Worm (Caenorhabditis elegans) whole organism, mixed stage, embryonic: Measurements from ENCODE around the gene F22B5.5.

Experiments used
- M03D4.4 ChIP-seq: sonication (generic microtip); optimal IDR thresholded peaks from 2 replicates; lab custom pipeline; 2017; ENCODE audit warnings: mild to moderate bottlenecking, missing genetic modification characterization, missing compliant biosample characterization
- bed-3 ChIP-seq: fragments of 200-800 bp; sonication (Bioruptor generic); optimal IDR thresholded peaks from 3 replicates; lab custom pipeline; 2018; ENCODE audit warnings: mild to moderate bottlenecking, missing genetic modification characterization, moderate library complexity, missing compliant biosample characterization
- blmp-1 ChIP-seq: fragments of 150-350 bp; optimal IDR thresholded peaks from 2 replicates; lab custom pipeline; 2014; ENCODE audit warnings: missing biosample characterization, missing genetic modification characterization
- ceh-39 ChIP-seq: fragments of 150-350 bp; optimal IDR thresholded peaks from 2 replicates; lab custom pipeline; 2014; ENCODE audit warnings: missing biosample characterization, missing genetic modification characterization
- ceh-43 ChIP-seq: fragments of 200-800 bp; sonication (Bioruptor generic); optimal IDR thresholded peaks from 2 replicates; lab custom pipeline; 2018; ENCODE audit warnings: mild to moderate bottlenecking, missing genetic modification characterization, moderate library complexity, missing compliant biosample characterization
- ceh-83 ChIP-seq: fragments of 200-800 bp; sonication (Bioruptor generic); optimal IDR thresholded peaks from 2 replicates; lab custom pipeline; 2018; ENCODE audit warnings: mild to moderate bottlenecking, missing genetic modification characterization, missing compliant biosample characterization
- ces-1 ChIP-seq: fragments of 150-350 bp; optimal IDR thresholded peaks from 2 replicates; lab custom pipeline; 2014; ENCODE audit warnings: missing biosample characterization, missing genetic modification reagents, missing genetic modification characterization
- cnd-1 ChIP-seq: fragments of 200-800 bp; sonication (Bioruptor generic); optimal IDR thresholded peaks from 2 replicates; lab custom pipeline; 2018; ENCODE audit warnings: mild to moderate bottlenecking, missing genetic modification characterization, missing compliant biosample characterization
- drap-1 ChIP-seq: fragments of 200-800 bp; sonication (Bioruptor generic); optimal IDR thresholded peaks from 3 replicates; lab custom pipeline; 2018; ENCODE audit warnings: mild to moderate bottlenecking, missing genetic modification characterization, missing compliant biosample characterization
- elt-1 ChIP-seq: sonication (generic microtip); optimal IDR thresholded peaks from 2 replicates; lab custom pipeline; 2017; ENCODE audit warnings: missing genetic modification characterization, mild to moderate bottlenecking, missing compliant biosample characterization, antibody characterized with exemption, moderate library complexity, borderline replicate concordance; ENCODE audit not compliant: insufficient read depth
- flh-1 ChIP-seq: fragments of 200-800 bp; sonication (Bioruptor generic); optimal IDR thresholded peaks from 2 replicates; lab custom pipeline; 2018; ENCODE audit warnings: mild to moderate bottlenecking, missing genetic modification characterization, moderate library complexity, missing compliant biosample characterization
- ham-2 ChIP-seq: fragments of 200-800 bp; sonication (Bioruptor generic); optimal IDR thresholded peaks from 2 replicates; lab custom pipeline; 2018; ENCODE audit warnings: mild to moderate bottlenecking, missing genetic modification characterization, missing compliant biosample characterization
- hlh-1 ChIP-seq: fragments of 150-350 bp; optimal IDR thresholded peaks from 2 replicates; lab custom pipeline; 2014; ENCODE audit warnings: missing biosample characterization, missing genetic modification reagents, missing genetic modification characterization
- lin-32 ChIP-seq: fragments of 200-800 bp; sonication (Bioruptor generic); optimal IDR thresholded peaks from 2 replicates; lab custom pipeline; 2018; ENCODE audit warnings: mild to moderate bottlenecking, missing genetic modification characterization, missing compliant biosample characterization
- lsy-2 ChIP-seq: fragments of 150-350 bp; optimal IDR thresholded peaks from 2 replicates; lab custom pipeline; 2014; ENCODE audit warnings: missing biosample characterization, missing genetic modification characterization
- mab-5 ChIP-seq: fragments of 150-350 bp; optimal IDR thresholded peaks from 2 replicates; lab custom pipeline; 2014; ENCODE audit warnings: missing biosample characterization, missing genetic modification characterization
- mep-1 ChIP-seq: fragments of 150-350 bp; optimal IDR thresholded peaks from 2 replicates; lab custom pipeline; 2017; ENCODE audit warnings: missing biosample characterization, missing genetic modification reagents, missing genetic modification characterization, inconsistent platforms
- mls-2 ChIP-seq: sonication (generic microtip); optimal IDR thresholded peaks from 2 replicates; lab custom pipeline; 2016; ENCODE audit warnings: mild to moderate bottlenecking, missing genetic modification characterization, moderate library complexity, missing compliant biosample characterization
- nhr-12 ChIP-seq: fragments of 150-350 bp; optimal IDR thresholded peaks from 2 replicates; lab custom pipeline; 2014; ENCODE audit warnings: missing biosample characterization, missing genetic modification characterization
- nhr-2 ChIP-seq: fragments of 150-350 bp; optimal IDR thresholded peaks from 2 replicates; lab custom pipeline; 2014; ENCODE audit warnings: missing biosample characterization, missing genetic modification characterization
- nhr-237 ChIP-seq: fragments of 150-350 bp; optimal IDR thresholded peaks from 2 replicates; lab custom pipeline; 2014; ENCODE audit warnings: missing biosample characterization, missing genetic modification characterization
- nhr-28 ChIP-seq: fragments of 150-350 bp; optimal IDR thresholded peaks from 2 replicates; lab custom pipeline; 2014; ENCODE audit warnings: missing biosample characterization, missing genetic modification characterization
- nhr-76 ChIP-seq: sonication (generic microtip); optimal IDR thresholded peaks from 2 replicates; lab custom pipeline; 2017; ENCODE audit warnings: missing biosample characterization, missing genetic modification characterization
- snpc-4 ChIP-seq: fragments of 150-350 bp; optimal IDR thresholded peaks from 2 replicates; lab custom pipeline; 2014; ENCODE audit warnings: missing biosample characterization, missing genetic modification characterization
- sptf-1 ChIP-seq: sonication (generic microtip); optimal IDR thresholded peaks from 2 replicates; lab custom pipeline; 2017; ENCODE audit warnings: mild to moderate bottlenecking, missing genetic modification characterization, moderate library complexity, missing compliant biosample characterization
- tbx-8 ChIP-seq: fragments of 200-800 bp; sonication (Bioruptor generic); optimal IDR thresholded peaks from 2 replicates; lab custom pipeline; 2018; ENCODE audit warnings: mild to moderate bottlenecking, missing genetic modification characterization, moderate library complexity, missing compliant biosample characterization
- unc-120 ChIP-seq: sonication (generic microtip); optimal IDR thresholded peaks from 2 replicates; lab custom pipeline; 2017; ENCODE audit warnings: missing genetic modification characterization, missing compliant biosample characterization; ENCODE audit not compliant: poor library complexity, severe bottlenecking
- unc-39 ChIP-seq: fragments of 150-350 bp; optimal IDR thresholded peaks from 2 replicates; lab custom pipeline; 2014; ENCODE audit warnings: missing biosample characterization, missing genetic modification characterization
- unc-62 ChIP-seq: fragments of 150-350 bp; optimal IDR thresholded peaks from 2 replicates; lab custom pipeline; 2014; ENCODE audit warnings: missing biosample characterization, missing genetic modification reagents, missing genetic modification characterization
- zip-8 ChIP-seq: fragments of 150-350 bp; optimal IDR thresholded peaks from 2 replicates; lab custom pipeline; 2014; ENCODE audit warnings: missing biosample characterization, missing genetic modification characterization

Gene F22B5.5

ce11 chrII:8454513-8454912 lies at the start of gene F22B5.5:
Gene F22B5.5, minus strand, starts transcription at chrII:8454613.
- TF ChIP-seq sptf-1 (tag; lab: Kevin White, UChicago) (no peak), elt-1 (tag; lab: Kevin White, UChicago) (no peak), nhr-237 (no peak)

DNA sequence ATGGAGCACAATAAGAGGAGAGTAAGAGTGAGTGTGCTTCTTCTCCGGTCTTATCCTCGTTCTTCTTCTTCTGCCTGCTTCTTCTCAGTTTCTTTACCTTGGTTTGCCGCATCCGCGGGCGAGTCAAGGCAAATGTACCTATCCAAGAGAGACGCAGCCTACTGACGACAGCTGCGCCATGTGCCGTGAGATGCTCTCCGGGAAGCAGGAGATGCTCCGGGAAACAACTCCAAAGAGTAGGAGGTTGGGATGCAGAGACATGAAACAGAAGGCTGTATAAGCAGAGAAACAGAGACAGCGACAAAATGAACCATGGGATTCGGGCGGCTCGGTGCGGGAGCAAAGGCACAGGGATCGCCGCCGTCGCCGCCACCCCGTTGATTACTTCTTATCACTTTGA lies 44.6 kb upstream of the F22B5.5 start:
- peak; percentile 100 for TF ChIP-seq hlh-1 (tag; lab: Kevin White, UChicago)
- TF ChIP-seq unc-62 (GFP tag; lab: Kevin White, UChicago), result peak; percentile 66
- TF ChIP-seq M03D4.4 (tag; lab: Kevin White, UChicago), result peak; percentile 25
- no peak for TF ChIP-seq ceh-83 (GFP tag; lab: Kevin White, UChicago)
- no peak for TF ChIP-seq mep-1
- peak; percentile 95 for TF ChIP-seq unc-120 (tag; lab: Kevin White, UChicago)
- no peak for TF ChIP-seq cnd-1 (tag; lab: Kevin White, UChicago)
- TF ChIP-seq, all 35 proteins: peak for 4

ce11 chrII:8498173-8498572 lies 43.8 kb upstream of the F22B5.5 start:
- peak; percentile 96 for TF ChIP-seq hlh-1 (tag; lab: Kevin White, UChicago)
- TF ChIP-seq bed-3, result no peak

DNA sequence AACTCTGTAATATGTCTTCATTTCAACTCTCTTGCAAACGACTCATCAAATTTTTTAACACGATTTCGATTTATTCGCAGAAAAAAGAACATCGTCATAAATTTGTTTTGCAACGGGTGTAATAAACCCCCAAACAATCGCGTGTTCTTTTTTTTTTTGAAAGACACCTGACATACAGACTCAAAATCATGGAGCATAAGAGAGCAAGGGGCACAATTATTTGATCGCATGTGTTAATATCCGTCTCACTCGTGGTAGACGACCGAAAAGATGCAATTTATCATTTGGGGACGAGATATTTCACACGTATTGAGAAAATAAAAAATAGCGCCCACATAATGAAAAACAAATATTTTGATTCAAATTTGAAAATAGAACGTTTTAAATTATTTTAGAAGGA lies 41.8 kb upstream of the F22B5.5 start:
- TF ChIP-seq bed-3, result no peak
- TF ChIP-seq flh-1 (GFP tag; lab: Kevin White, UChicago), result no peak
- no peak for TF ChIP-seq nhr-2 (tag; lab: Kevin White, UChicago)
- TF ChIP-seq cnd-1 (tag; lab: Kevin White, UChicago), result no peak
- no peak for TF ChIP-seq ceh-43 (GFP tag; lab: Kevin White, UChicago)
- TF ChIP-seq ceh-39 (tag; lab: Kevin White, UChicago), result no peak
- no peak for TF ChIP-seq tbx-8 (GFP tag; lab: Kevin White, UChicago)
- no peak for TF ChIP-seq nhr-28 (tag; lab: Kevin White, UChicago)
- no peak for TF ChIP-seq unc-120 (tag; lab: Kevin White, UChicago)

- TF ChIP-seq elt-1 (tag; lab: Kevin White, UChicago), result no peak
Measured at ce11 chrII:8494228-8494717, 39.9 kb upstream of the F22B5.5 start, which contains the start of gene M05D6.9. Gene M05D6.9, plus strand, starts transcription at chrII:8494278.

- TF ChIP-seq lsy-2 (tag; lab: Kevin White, UChicago), result no peak
- TF ChIP-seq zip-8, result no peak
- no peak for TF ChIP-seq nhr-12
- no peak for TF ChIP-seq nhr-76 (tag; lab: Kevin White, UChicago)
- TF ChIP-seq blmp-1, result no peak
- no peak for TF ChIP-seq mab-5 (tag; lab: Kevin White, UChicago)
- no peak for TF ChIP-seq bed-3
- TF ChIP-seq tbx-8 (GFP tag; lab: Kevin White, UChicago), result no peak
- TF ChIP-seq ham-2 (GFP tag; lab: Kevin White, UChicago), result no peak
- no peak for TF ChIP-seq ceh-39 (tag; lab: Kevin White, UChicago)
- TF ChIP-seq unc-120 (tag; lab: Kevin White, UChicago), result no peak
- no peak for TF ChIP-seq snpc-4 (tag; lab: Kevin White, UChicago)
Measured at ce11 chrII:8488123-8488522, 33.7 kb upstream of the F22B5.5 start.

DNA sequence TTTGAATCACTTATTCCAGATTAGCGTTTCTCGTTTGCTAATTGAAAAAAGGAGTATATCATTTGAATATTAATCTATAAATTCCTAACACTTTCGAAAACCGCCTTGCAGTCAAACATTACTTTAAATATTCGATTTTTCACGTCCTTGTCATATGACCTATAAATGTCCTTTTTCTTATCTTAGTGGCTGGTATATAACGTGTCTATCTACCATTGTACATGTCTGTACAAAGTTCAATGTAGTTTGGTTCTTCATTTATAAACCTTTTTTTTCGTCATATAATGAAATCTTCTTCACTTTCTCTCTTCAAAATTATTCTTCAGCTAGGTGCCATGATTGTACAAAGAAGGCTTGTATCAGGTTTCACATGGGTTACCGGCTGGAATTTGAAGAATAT lies 31.2 kb upstream of the F22B5.5 start, which contains the start of gene gbh-2:
TSS of gene gbh-2 (plus strand) at position 277 of the 400 bp plus-strand sequence.
- no peak for TF ChIP-seq bed-3
- TF ChIP-seq lin-32 (GFP tag; lab: Kevin White, UChicago), result no peak
- TF ChIP-seq mls-2 (tag; lab: Kevin White, UChicago), result no peak
- no peak for TF ChIP-seq cnd-1 (tag; lab: Kevin White, UChicago)
- TF ChIP-seq hlh-1 (tag; lab: Kevin White, UChicago), result no peak
- TF ChIP-seq M03D4.4 (tag; lab: Kevin White, UChicago), result no peak
- TF ChIP-seq ceh-39 (tag; lab: Kevin White, UChicago), result no peak
- no peak for TF ChIP-seq tbx-8 (GFP tag; lab: Kevin White, UChicago)
- TF ChIP-seq unc-39 (tag; lab: Kevin White, UChicago), result no peak
- TF ChIP-seq nhr-28 (tag; lab: Kevin White, UChicago), result no peak
- no peak for TF ChIP-seq elt-1 (tag; lab: Kevin White, UChicago)
- TF ChIP-seq zip-8, result no peak
- no peak for TF ChIP-seq drap-1 (GFP tag; lab: Kevin White, UChicago)
- no peak for TF ChIP-seq ces-1 (GFP tag; lab: Kevin White, UChicago)
